Fruit fly (Drosophila melanogaster): ENCODE measurements around the gene CG34355.
A peak's percentile ranks its signal among the peaks of the same experiment; 100 is the strongest.

CG34355 gene

dm6 chr3R:23877606-23878317 lies 74.1 kb downstream of the CG34355 start (continued):
- TF ChIP-seq CG17612 (GFP tag; IDR thresholded peaks at IDR 0.05): no peak
- no peak for TF ChIP-seq gro (GFP tag; optimal IDR thresholded peaks at IDR 0.05)
- no peak for TF ChIP-seq ac (GFP tag; optimal IDR thresholded peaks at IDR 0.05)
- TF ChIP-seq Neu2 (GFP tag; optimal IDR thresholded peaks at IDR 0.05; ENCODE audit: borderline replicate concordance): no peak
- TF ChIP-seq CG12769 (tag; optimal IDR thresholded peaks at IDR 0.05): no peak
- no peak for TF ChIP-seq CG33213 (GFP tag; optimal IDR thresholded peaks at IDR 0.05)
- TF ChIP-seq Blimp-1 (GFP tag; optimal IDR thresholded peaks at IDR 0.05): no peak
- no peak for TF ChIP-seq bigmax (GFP tag; optimal IDR thresholded peaks at IDR 0.05)
- TF ChIP-seq nau (GFP tag; optimal IDR thresholded peaks at IDR 0.05): peak; percentile 4
- peak; percentile 49 for TF ChIP-seq kni (GFP tag; optimal IDR thresholded peaks at IDR 0.05)
- TF ChIP-seq CG12659 (GFP tag; optimal IDR thresholded peaks at IDR 0.05): no peak
- TF ChIP-seq Xrp1 (GFP tag; IDR thresholded peaks at IDR 0.05): peak; percentile 37
- TF ChIP-seq cas (GFP tag; IDR thresholded peaks at IDR 0.05): no peak
- peak; percentile 8 for TF ChIP-seq CG15601 (tag; optimal IDR thresholded peaks at IDR 0.05)
- no peak for TF ChIP-seq trem (tag; optimal IDR thresholded peaks at IDR 0.05)
- TF ChIP-seq row (GFP tag; IDR thresholded peaks at IDR 0.05): no peak
- TF ChIP-seq Scr (GFP tag; IDR thresholded peaks at IDR 0.05; ENCODE audit: partially characterized antibody): no peak
- TF ChIP-seq odd (GFP tag; optimal IDR thresholded peaks at IDR 0.05): no peak
- TF ChIP-seq eyg (GFP tag; optimal IDR thresholded peaks at IDR 0.05): no peak
- TF ChIP-seq CG14860 (GFP tag; IDR thresholded peaks at IDR 0.05; ENCODE audit: partially characterized antibody): no peak
- TF ChIP-seq sens (GFP tag): peak; percentile 22
- TF ChIP-seq ab (GFP tag; optimal IDR thresholded peaks at IDR 0.05): no peak
- TF ChIP-seq Hand (GFP tag; optimal IDR thresholded peaks at IDR 0.05): no peak
- TF ChIP-seq hkb (optimal IDR thresholded peaks at IDR 0.05): no peak
- TF ChIP-seq hkb (GFP tag; IDR thresholded peaks at IDR 0.05): 0 out of 2 replicates have a peak, but pooled peaks have one; percentile 22
- TF ChIP-seq CG13424 (tag; optimal IDR thresholded peaks at IDR 0.05): no peak
- TF ChIP-seq salm (tag; optimal IDR thresholded peaks at IDR 0.05): no peak
- TF ChIP-seq CG2202 (tag; optimal IDR thresholded peaks at IDR 0.05): no peak
- peak; percentile 59 for TF ChIP-seq onecut (GFP tag; IDR thresholded peaks at IDR 0.05)
- peak; percentile 48; the same call in 1 of the 3 replicates for TF ChIP-seq ci (GFP tag; IDR thresholded peaks at IDR 0.05)
- TF ChIP-seq seq (GFP tag; IDR thresholded peaks at IDR 0.05): no peak
- no peak for TF ChIP-seq dati (GFP tag; IDR thresholded peaks at IDR 0.05)
- no peak for TF ChIP-seq slp2 (GFP tag; optimal IDR thresholded peaks at IDR 0.05)
- TF ChIP-seq gsb (GFP tag; IDR thresholded peaks at IDR 0.05): no peak
- no peak for TF ChIP-seq CG4617 (GFP tag; optimal IDR thresholded peaks at IDR 0.05; ENCODE audit: borderline replicate concordance)
- no peak for TF ChIP-seq MBD-R2 (GFP tag; IDR thresholded peaks at IDR 0.05)
- no peak for TF ChIP-seq CG10959 (GFP tag; IDR thresholded peaks at IDR 0.05)
- no peak for TF ChIP-seq CG17359 (tag; optimal IDR thresholded peaks at IDR 0.05)
- no peak for TF ChIP-seq unpg (GFP tag; optimal IDR thresholded peaks at IDR 0.05)
- no peak for TF ChIP-seq Fer1 (GFP tag; optimal IDR thresholded peaks at IDR 0.05)
- TF ChIP-seq NfI (GFP tag; optimal IDR thresholded peaks at IDR 0.05): no peak
- TF ChIP-seq pnt (GFP tag; optimal IDR thresholded peaks at IDR 0.05): no peak
- no peak for TF ChIP-seq ap (GFP tag; IDR thresholded peaks at IDR 0.05)
- TF ChIP-seq CTCF (GFP tag; optimal IDR thresholded peaks at IDR 0.05): no peak
- no peak for TF ChIP-seq CG8765 (GFP tag; IDR thresholded peaks at IDR 0.05)
- TF ChIP-seq CG11560 (tag; IDR thresholded peaks at IDR 0.05): no peak
- no peak for TF ChIP-seq CG1603 (tag; optimal IDR thresholded peaks at IDR 0.05)
- TF ChIP-seq Mad (GFP tag; optimal IDR thresholded peaks at IDR 0.05): no peak
- peak; percentile 24 for TF ChIP-seq Deaf1 (tag; optimal IDR thresholded peaks at IDR 0.05)
- no peak for TF ChIP-seq CG3065 (GFP tag; optimal IDR thresholded peaks at IDR 0.05)
- no peak for TF ChIP-seq tgo (GFP tag; IDR thresholded peaks at IDR 0.05)

Data from whole organism, embryonic.